Worm (Caenorhabditis elegans) whole organism, late embryonic: Measurements from ENCODE around the gene C01C4.3.

Experiments used
- C08G9.2 ChIP-seq: sonication (generic microtip); optimal IDR thresholded peaks from 2 replicates; lab custom pipeline; 2016; ENCODE audit warnings: mild to moderate bottlenecking, missing genetic modification characterization, moderate library complexity, missing compliant biosample characterization
- K02D7.2 ChIP-seq: sonication (generic microtip); optimal IDR thresholded peaks from 2 replicates; lab custom pipeline; 2017; ENCODE audit warnings: mild to moderate bottlenecking, missing genetic modification characterization, missing compliant biosample characterization
- K09A11.1 ChIP-seq: sonication (generic microtip); optimal IDR thresholded peaks from 2 replicates; lab custom pipeline; 2017; ENCODE audit warnings: antibody characterized with exemption, mild to moderate bottlenecking, missing genetic modification characterization, missing compliant biosample characterization; ENCODE audit not compliant: insufficient read depth
- Y22D7AL.16 ChIP-seq: sonication (generic microtip); optimal IDR thresholded peaks from 2 replicates; lab custom pipeline; 2016; ENCODE audit warnings: missing genetic modification characterization, missing compliant biosample characterization
- ahr-1 ChIP-seq: sonication (generic microtip); optimal IDR thresholded peaks from 2 replicates; lab custom pipeline; 2016; ENCODE audit warnings: missing genetic modification characterization, missing compliant biosample characterization
- ama-1 ChIP-seq: fragments of 150-350 bp; optimal IDR thresholded peaks from 2 replicates; lab custom pipeline; 2014
- ceh-18 ChIP-seq: sonication (generic microtip); optimal IDR thresholded peaks from 2 replicates; lab custom pipeline; 2016; ENCODE audit warnings: missing genetic modification characterization, missing compliant biosample characterization
- ceh-19 ChIP-seq: fragments of 200-800 bp; sonication (Bioruptor generic); optimal IDR thresholded peaks from 2 replicates; lab custom pipeline; 2018; ENCODE audit warnings: mild to moderate bottlenecking, missing genetic modification characterization, missing compliant biosample characterization
- ceh-24 ChIP-seq: sonication (generic microtip); optimal IDR thresholded peaks from 2 replicates; lab custom pipeline; 2016; ENCODE audit warnings: mild to moderate bottlenecking, missing genetic modification characterization, missing compliant biosample characterization
- ceh-30 ChIP-seq: fragments of 150-350 bp; optimal IDR thresholded peaks from 2 replicates; lab custom pipeline; 2014; ENCODE audit warnings: missing biosample characterization, missing genetic modification characterization
- ceh-34 ChIP-seq: sonication (generic microtip); optimal IDR thresholded peaks from 2 replicates; lab custom pipeline; 2016; ENCODE audit warnings: mild to moderate bottlenecking, missing genetic modification characterization, missing compliant biosample characterization
- ceh-45 ChIP-seq: fragments of 200-800 bp; sonication (Bioruptor generic); IDR thresholded peaks from 2 replicates; pipeline ENCODE4 v1.3.6; 2022; ENCODE audit warnings: missing genetic modification reagents, missing genetic modification characterization, missing compliant biosample characterization
- ceh-48 ChIP-seq: sonication (generic microtip); optimal IDR thresholded peaks from 2 replicates; lab custom pipeline; 2016; ENCODE audit warnings: missing genetic modification characterization, inconsistent platforms, missing compliant biosample characterization
- ceh-6 ChIP-seq: fragments of 200-800 bp; sonication (Bioruptor generic); optimal IDR thresholded peaks from 2 replicates; lab custom pipeline; 2018; ENCODE audit warnings: mild to moderate bottlenecking, missing genetic modification characterization, missing compliant biosample characterization
- che-1 ChIP-seq: sonication (generic microtip); optimal IDR thresholded peaks from 2 replicates; lab custom pipeline; 2016; ENCODE audit warnings: mild to moderate bottlenecking, missing genetic modification characterization, missing compliant biosample characterization
- dve-1 ChIP-seq: sonication (generic microtip); optimal IDR thresholded peaks from 2 replicates; lab custom pipeline; 2017; ENCODE audit warnings: antibody characterized with exemption, mild to moderate bottlenecking, missing genetic modification characterization, missing compliant biosample characterization
- elt-2 ChIP-seq: sonication (generic microtip); optimal IDR thresholded peaks from 2 replicates; lab custom pipeline; 2016; ENCODE audit warnings: missing genetic modification reagents, missing genetic modification characterization, missing compliant biosample characterization
- elt-4 ChIP-seq: sonication (generic microtip); optimal IDR thresholded peaks from 2 replicates; lab custom pipeline; 2016; ENCODE audit warnings: missing genetic modification characterization, missing compliant biosample characterization
- fax-1 ChIP-seq: sonication (generic microtip); optimal IDR thresholded peaks from 2 replicates; lab custom pipeline; 2016; ENCODE audit warnings: missing genotype, missing genetic modification characterization, missing compliant biosample characterization
- fkh-10 ChIP-seq: fragments of 150-350 bp; optimal IDR thresholded peaks from 2 replicates; lab custom pipeline; 2014; ENCODE audit warnings: missing biosample characterization, missing genetic modification reagents, missing genetic modification characterization
- hlh-15 ChIP-seq: sonication (generic microtip); optimal IDR thresholded peaks from 2 replicates; lab custom pipeline; 2016; ENCODE audit warnings: missing genetic modification characterization, missing compliant biosample characterization
- hlh-6 ChIP-seq: sonication (generic microtip); optimal IDR thresholded peaks from 2 replicates; lab custom pipeline; 2016; ENCODE audit warnings: missing genotype, missing genetic modification characterization, missing compliant biosample characterization
- lim-6 ChIP-seq: sonication (generic microtip); optimal IDR thresholded peaks from 2 replicates; lab custom pipeline; 2016; ENCODE audit warnings: missing genetic modification characterization, missing compliant biosample characterization
- madf-2 ChIP-seq: sonication (generic microtip); optimal IDR thresholded peaks from 2 replicates; lab custom pipeline; 2017; ENCODE audit warnings: missing genetic modification characterization, missing compliant biosample characterization
- mec-3 ChIP-seq: sonication (generic microtip); optimal IDR thresholded peaks from 2 replicates; lab custom pipeline; 2016; ENCODE audit warnings: borderline replicate concordance, missing genetic modification characterization, missing compliant biosample characterization
- nhr-11 ChIP-seq: fragments of 150-350 bp; optimal IDR thresholded peaks from 2 replicates; lab custom pipeline; 2014; ENCODE audit warnings: missing biosample characterization, missing genetic modification characterization
- nhr-232 ChIP-seq: sonication (generic microtip); optimal IDR thresholded peaks from 2 replicates; lab custom pipeline; 2016; ENCODE audit warnings: missing genetic modification characterization, missing compliant biosample characterization
- npax-4 ChIP-seq: sonication (generic microtip); optimal IDR thresholded peaks from 2 replicates; lab custom pipeline; 2016; ENCODE audit warnings: missing genetic modification characterization, missing compliant biosample characterization
- odd-2 ChIP-seq: sonication (generic microtip); optimal IDR thresholded peaks from 2 replicates; lab custom pipeline; 2017; ENCODE audit warnings: antibody characterized with exemption, mild to moderate bottlenecking, missing genetic modification characterization, missing compliant biosample characterization
- pat-9 ChIP-seq: fragments of 200-800 bp; sonication (Bioruptor generic); optimal IDR thresholded peaks from 2 replicates; lab custom pipeline; 2018; ENCODE audit warnings: mild to moderate bottlenecking, missing genetic modification characterization, moderate library complexity, missing compliant biosample characterization
- pha-2 ChIP-seq: sonication (generic microtip); optimal IDR thresholded peaks from 2 replicates; lab custom pipeline; 2017; ENCODE audit warnings: mild to moderate bottlenecking, missing genetic modification characterization, missing compliant biosample characterization
- pqm-1 ChIP-seq: sonication (generic microtip); optimal IDR thresholded peaks from 2 replicates; lab custom pipeline; 2016; ENCODE audit warnings: missing genetic modification characterization, missing compliant biosample characterization
- rnt-1 ChIP-seq: sonication (generic microtip); optimal IDR thresholded peaks from 2 replicates; lab custom pipeline; 2016; ENCODE audit warnings: missing genetic modification characterization, missing compliant biosample characterization
- sox-2 ChIP-seq: fragments of 200-800 bp; sonication (Bioruptor generic); IDR thresholded peaks from 2 replicates; pipeline ENCODE4 v1.3.6; 2022; ENCODE audit warnings: missing genetic modification reagents, missing genetic modification characterization, missing compliant biosample characterization
- tbx-2 ChIP-seq: sonication (generic microtip); optimal IDR thresholded peaks from 2 replicates; lab custom pipeline; 2016; ENCODE audit warnings: missing genetic modification characterization, missing compliant biosample characterization
- tbx-7 ChIP-seq: sonication (generic microtip); optimal IDR thresholded peaks from 2 replicates; lab custom pipeline; 2016; ENCODE audit warnings: missing genotype, missing genetic modification characterization, missing compliant biosample characterization
- ttx-3 ChIP-seq: sonication (generic microtip); optimal IDR thresholded peaks from 2 replicates; lab custom pipeline; 2016; ENCODE audit warnings: missing genetic modification reagents, missing genetic modification characterization, missing compliant biosample characterization
- unc-3 ChIP-seq, 2 experiments: fragments of 200-800 bp in 1 of 2; sonication (Bioruptor generic) in 1 of 2; sonication (generic microtip) in 1 of 2; conservative IDR thresholded peaks in 1 of 2; optimal IDR thresholded peaks in 1 of 2; 2 replicates each; pipeline versions ENCODE4 v1.3.6 to Lab custom; 2016 to 2022; ENCODE audit warnings: missing compliant biosample characterization in 2 of 2, missing genetic modification characterization in 2 of 2, missing genetic modification reagents in 1 of 2
- unc-86 ChIP-seq: sonication (generic microtip); optimal IDR thresholded peaks from 2 replicates; lab custom pipeline; 2016; ENCODE audit warnings: missing genetic modification characterization, missing compliant biosample characterization
- zip-5 ChIP-seq: sonication (generic microtip); optimal IDR thresholded peaks from 2 replicates; lab custom pipeline; 2016; ENCODE audit warnings: missing genetic modification characterization, missing compliant biosample characterization
- ztf-16 ChIP-seq: sonication (generic microtip); optimal IDR thresholded peaks from 2 replicates; lab custom pipeline; 2017; ENCODE audit warnings: missing genetic modification characterization, missing compliant biosample characterization

The C01C4.3 gene

DNA sequence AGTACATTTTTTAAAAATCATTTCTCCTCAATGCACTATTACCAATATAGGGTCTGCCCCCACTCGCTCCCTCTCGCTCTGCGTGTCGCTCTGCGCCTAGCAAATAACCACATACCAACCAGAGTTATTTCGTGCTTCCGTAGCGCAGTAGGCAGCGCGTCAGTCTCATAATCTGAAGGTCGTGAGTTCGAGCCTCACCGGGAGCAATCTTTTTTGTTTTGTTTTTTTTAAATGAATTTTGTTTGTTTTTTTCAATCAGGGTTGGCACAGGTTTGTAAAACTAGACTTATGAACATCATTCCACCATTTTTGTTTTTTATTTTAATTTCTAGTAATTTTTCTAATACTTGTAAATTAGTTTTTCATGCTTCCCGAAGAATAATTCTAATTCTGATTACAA is 920 bp downstream of the C01C4.3 start (continued):
- TF ChIP-seq ceh-18 (tag; lab: Kevin White, UChicago) (peak; percentile 75), zip-5 (peak; percentile 40), ama-1 (lab: Kevin White, UChicago) (no peak), pat-9 (tag; lab: Kevin White, UChicago) (peak; percentile 83), tbx-7 (peak; percentile 47), dve-1 (tag; lab: Kevin White, UChicago) (peak; percentile 70), C08G9.2 (tag; lab: Kevin White, UChicago) (peak; percentile 77), ceh-45 (GFP tag; lab: Robert Waterston, UW) (peak; percentile 94), sox-2 (GFP tag; lab: Robert Waterston, UW) (peak; percentile 79), nhr-11 (no peak), pqm-1 (tag; lab: Kevin White, UChicago) (peak; percentile 69), elt-4 (no peak), madf-2 (tag; lab: Kevin White, UChicago) (peak; percentile 83), che-1 (tag; lab: Kevin White, UChicago) (peak; percentile 86), lim-6 (tag; lab: Kevin White, UChicago) (no peak), npax-4 (tag; lab: Kevin White, UChicago) (peak; percentile 78), ceh-19 (GFP tag; lab: Kevin White, UChicago) (peak; percentile 90)

DNA sequence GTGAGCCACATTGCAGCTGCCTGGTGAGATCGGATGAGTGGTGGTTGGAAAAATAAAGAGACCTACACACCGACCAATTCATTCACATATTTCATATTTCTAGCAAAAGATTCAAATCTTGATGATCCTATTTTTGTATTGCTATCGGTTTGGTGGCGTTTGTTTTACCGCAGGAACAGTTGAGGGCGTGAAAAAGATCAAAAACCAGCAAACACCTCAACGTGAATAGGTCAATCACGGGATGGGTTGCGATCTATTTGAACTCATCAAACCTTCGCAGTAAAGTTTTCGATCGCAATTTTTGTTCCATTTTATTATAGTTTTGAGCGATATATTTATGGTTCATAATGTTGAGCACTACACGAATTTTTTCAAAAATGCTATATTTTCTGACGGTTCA is 5.2 kb downstream of the C01C4.3 start:
- TF ChIP-seq unc-3 (GFP tag; conservative IDR thresholded peaks at IDR 0.05; lab: Robert Waterston, UW) (no peak), unc-3 (tag; optimal IDR thresholded peaks at IDR 0.05; lab: Kevin White, UChicago) (no peak), ceh-24 (no peak)

DNA sequence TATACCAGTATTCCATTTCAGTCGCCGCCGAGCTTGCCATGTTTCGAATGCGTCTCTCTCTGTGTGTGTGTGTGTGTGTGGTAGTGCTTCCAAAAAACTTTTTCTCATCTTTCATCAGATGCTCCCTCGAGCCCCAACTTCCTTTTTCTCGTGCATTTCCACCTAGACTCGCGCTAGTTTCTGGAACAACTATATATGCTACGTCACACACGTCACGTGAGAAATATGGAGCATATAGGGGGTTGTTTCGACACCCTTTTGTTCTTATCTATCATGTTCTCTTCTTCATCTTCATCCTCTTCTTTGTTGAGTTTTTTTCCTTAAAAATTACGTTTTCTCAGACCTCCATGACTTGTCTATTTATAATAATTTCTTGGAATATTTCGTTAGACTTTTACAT is 8.6 kb downstream of the C01C4.3 start:
- TF ChIP-seq K09A11.1 (tag; lab: Kevin White, UChicago) (no peak), unc-86 (no peak), elt-4 (no peak), ceh-18 (tag; lab: Kevin White, UChicago) (no peak), fax-1 (no peak), lim-6 (tag; lab: Kevin White, UChicago) (no peak), K02D7.2 (tag; lab: Kevin White, UChicago) (no peak), sox-2 (GFP tag; lab: Robert Waterston, UW) (no peak), ceh-24 (no peak), dve-1 (tag; lab: Kevin White, UChicago) (no peak), ceh-6 (GFP tag; lab: Kevin White, UChicago) (no peak), mec-3 (tag; lab: Kevin White, UChicago) (no peak), odd-2 (tag; lab: Kevin White, UChicago) (no peak), pha-2 (no peak), nhr-232 (no peak), hlh-6 (tag; lab: Kevin White, UChicago) (no peak)
- TF ChIP-seq, all 69 proteins: peak for 0

DNA sequence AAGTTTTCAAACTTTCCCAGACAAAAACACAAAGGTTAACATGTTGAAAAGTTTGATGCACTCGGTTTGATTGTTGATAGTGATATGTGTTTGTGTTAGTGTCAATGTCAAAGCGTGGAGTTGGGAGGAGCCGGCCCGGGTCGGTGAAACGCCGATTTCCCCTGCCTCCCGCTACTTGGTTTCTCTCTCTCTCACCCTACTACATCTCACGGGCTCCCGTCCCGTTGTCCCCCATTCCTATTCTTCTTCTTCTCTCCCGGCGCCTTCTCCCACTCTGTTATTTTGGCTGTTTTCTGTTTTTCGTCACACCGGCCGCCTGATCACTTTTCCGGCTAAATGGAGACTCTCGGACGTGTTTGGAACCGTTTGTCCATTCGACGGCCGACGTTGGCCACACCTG is 9.6 kb downstream of the C01C4.3 start:
- peak; percentile 41 for TF ChIP-seq rnt-1
- TF ChIP-seq ceh-34 = no peak
- no peak for TF ChIP-seq ztf-16
- TF ChIP-seq hlh-6 (tag; lab: Kevin White, UChicago) = peak; percentile 14
- no peak for TF ChIP-seq unc-86
- no peak for TF ChIP-seq elt-2
- TF ChIP-seq, all 69 proteins: peak for 2

DNA sequence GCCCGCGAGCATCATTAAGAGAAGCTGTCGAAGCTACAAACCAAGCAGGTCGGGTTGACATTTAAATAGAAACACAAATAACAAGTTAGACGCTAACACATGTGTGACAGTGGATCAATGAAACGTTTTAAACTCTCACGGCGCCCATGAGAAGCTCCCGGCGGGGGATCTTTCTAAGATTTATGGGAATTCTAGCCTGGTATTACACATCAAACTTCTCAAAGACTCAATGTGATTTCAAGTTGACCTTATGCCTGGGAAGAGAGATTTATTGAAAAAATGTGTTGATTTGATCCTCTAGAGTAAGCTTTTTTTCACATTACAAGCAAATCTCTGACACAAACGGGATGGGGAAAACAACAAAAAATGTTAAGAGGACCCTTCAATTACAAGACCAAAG is 13.0 kb downstream of the C01C4.3 start:
- TF ChIP-seq ceh-45 (GFP tag; lab: Robert Waterston, UW) = no peak
- no peak for TF ChIP-seq fax-1
- TF ChIP-seq Y22D7AL.16 (tag; lab: Kevin White, UChicago) = no peak
- TF ChIP-seq hlh-15 (tag; lab: Kevin White, UChicago) = no peak
- no peak for TF ChIP-seq mec-3 (tag; lab: Kevin White, UChicago)
- no peak for TF ChIP-seq zip-5
- no peak for TF ChIP-seq ttx-3
- TF ChIP-seq ceh-48 (tag; lab: Kevin White, UChicago) = no peak
- TF ChIP-seq ahr-1 (tag; lab: Kevin White, UChicago) = no peak
- TF ChIP-seq tbx-2 (tag; lab: Kevin White, UChicago) = no peak
- no peak for TF ChIP-seq tbx-7
- TF ChIP-seq ama-1 (lab: Kevin White, UChicago) = no peak
- no peak for TF ChIP-seq odd-2 (tag; lab: Kevin White, UChicago)
- no peak for TF ChIP-seq lim-6 (tag; lab: Kevin White, UChicago)
- TF ChIP-seq K09A11.1 (tag; lab: Kevin White, UChicago) = no peak
- no peak for TF ChIP-seq K02D7.2 (tag; lab: Kevin White, UChicago)
- no peak for TF ChIP-seq fkh-10
- no peak for TF ChIP-seq ceh-30
- TF ChIP-seq pqm-1 (tag; lab: Kevin White, UChicago) = no peak
